Worm (Caenorhabditis elegans): ENCODE data around the gene bcl-7.
A peak's percentile ranks its signal among the peaks of the same experiment; 100 is the strongest.

Gene bcl-7

DNA sequence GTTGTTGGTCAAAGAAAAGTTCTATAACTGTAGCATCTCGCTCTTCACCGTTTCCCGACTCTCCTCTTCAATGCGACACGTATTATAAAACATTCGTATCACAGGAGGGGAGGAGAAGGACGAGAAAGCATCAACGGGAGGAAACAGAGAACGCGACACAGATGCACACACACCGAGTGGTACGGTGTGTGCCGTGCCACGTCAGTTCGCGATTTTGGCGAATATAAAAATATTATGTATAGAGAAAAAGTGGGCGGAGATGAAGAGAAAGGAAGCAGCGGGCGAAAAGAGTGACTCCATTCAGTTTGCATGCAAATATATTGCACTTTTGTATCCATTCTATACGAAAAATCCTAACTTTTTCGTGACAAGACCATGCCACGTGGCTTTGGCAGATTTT is 11.2 kb upstream of the bcl-7 start (continued):
- TF ChIP-seq dve-1 (tag; optimal IDR thresholded peaks at IDR 0.05; ENCODE audit: insufficient read depth), result peak; percentile 79
- TF ChIP-seq dmd-8 (GFP tag; IDR thresholded peaks at IDR 0.05), result no peak
- TF ChIP-seq attf-4 (tag; optimal IDR thresholded peaks at IDR 0.05), result no peak
- no peak for TF ChIP-seq nhr-41 (GFP tag; IDR thresholded peaks at IDR 0.05)
- no peak for TF ChIP-seq nhr-102 (tag; optimal IDR thresholded peaks at IDR 0.05)
- no peak for TF ChIP-seq daf-16 (GFP tag; optimal IDR thresholded peaks at IDR 0.05)
- peak; percentile 62 for TF ChIP-seq daf-16 (tag; optimal IDR thresholded peaks at IDR 0.05)
- TF ChIP-seq nhr-25 (tag; optimal IDR thresholded peaks at IDR 0.05; ENCODE audit: borderline replicate concordance, insufficient read depth), result no peak
- no peak for TF ChIP-seq lin-1 (GFP tag; IDR thresholded peaks at IDR 0.05)
- TF ChIP-seq Y105C5A.15 (GFP tag; IDR thresholded peaks at IDR 0.05), result no peak
- no peak for TF ChIP-seq madf-9 (GFP tag; conservative IDR thresholded peaks at IDR 0.05)
- no peak for TF ChIP-seq aly-2 (tag; optimal IDR thresholded peaks at IDR 0.05)
- TF ChIP-seq zip-2 (tag; optimal IDR thresholded peaks at IDR 0.05), result no peak
- 0 out of 2 replicates have a peak, but pooled peaks have one; percentile 15 for TF ChIP-seq arid-1 (GFP tag; conservative IDR thresholded peaks at IDR 0.05)
- no peak for TF ChIP-seq zfp-3 (GFP tag; conservative IDR thresholded peaks at IDR 0.05)
- TF ChIP-seq F10B5.3 (tag; optimal IDR thresholded peaks at IDR 0.05), result peak; percentile 27
- no peak for TF ChIP-seq mxl-2 (GFP tag; conservative IDR thresholded peaks at IDR 0.05)
- no peak for TF ChIP-seq nhr-6 (tag; optimal IDR thresholded peaks at IDR 0.05)
- no peak for TF ChIP-seq madf-5 (GFP tag; IDR thresholded peaks at IDR 0.05)
- no peak for TF ChIP-seq T20F7.1 (GFP tag; optimal IDR thresholded peaks at IDR 0.05)
- TF ChIP-seq unc-39 (tag; optimal IDR thresholded peaks at IDR 0.05), result no peak
- peak; percentile 13 for TF ChIP-seq mxl-3 (GFP tag; optimal IDR thresholded peaks at IDR 0.05)
- TF ChIP-seq ztf-7 (tag; optimal IDR thresholded peaks at IDR 0.05), result no peak
- TF ChIP-seq ztf-11 (tag; optimal IDR thresholded peaks at IDR 0.05), result no peak
- TF ChIP-seq gei-8 (GFP tag; optimal IDR thresholded peaks at IDR 0.05), result no peak
- TF ChIP-seq daf-8 (GFP tag; IDR thresholded peaks at IDR 0.05), result no peak
- TF ChIP-seq cey-2 (tag; optimal IDR thresholded peaks at IDR 0.05; ENCODE audit: borderline replicate concordance, insufficient read depth), result no peak
- no peak for TF ChIP-seq dmd-9 (GFP tag; IDR thresholded peaks at IDR 0.05)
- no peak for TF ChIP-seq nhr-42 (GFP tag; IDR thresholded peaks at IDR 0.05)
- no peak for TF ChIP-seq F44E2.7 (GFP tag; IDR thresholded peaks at IDR 0.05)
- TF ChIP-seq fkh-10 (GFP tag; optimal IDR thresholded peaks at IDR 0.05), result no peak
- no peak for TF ChIP-seq egl-43 (GFP tag; IDR thresholded peaks at IDR 0.05)
- peak; percentile 31 for TF ChIP-seq mep-1 (tag; optimal IDR thresholded peaks at IDR 0.05)
- no peak for TF ChIP-seq saeg-2 (GFP tag; IDR thresholded peaks at IDR 0.05)
- no peak for TF ChIP-seq spr-3 (GFP tag; optimal IDR thresholded peaks at IDR 0.05)
- TF ChIP-seq lsy-2 (tag; optimal IDR thresholded peaks at IDR 0.05), result peak in 1 of 2 experiments; percentile 9
- TF ChIP-seq dmd-6 (GFP tag; IDR thresholded peaks at IDR 0.05), result 0 out of 2 replicates have a peak, but pooled peaks have one; percentile 14
- no peak for TF ChIP-seq zfp-2 (tag; optimal IDR thresholded peaks at IDR 0.05)
- TF ChIP-seq egl-27 (tag; optimal IDR thresholded peaks at IDR 0.05), result no peak
- TF ChIP-seq snpc-4 (tag; optimal IDR thresholded peaks at IDR 0.05), result no peak
- TF ChIP-seq zag-1 (tag; optimal IDR thresholded peaks at IDR 0.05), result no peak
- TF ChIP-seq nhr-237 (tag; optimal IDR thresholded peaks at IDR 0.05), result no peak
- TF ChIP-seq mdl-1 (tag; optimal IDR thresholded peaks at IDR 0.05), result no peak
- no peak for TF ChIP-seq ceh-20 (GFP tag; IDR thresholded peaks at IDR 0.05)
- TF ChIP-seq fos-1 (tag; optimal IDR thresholded peaks at IDR 0.05), result no peak
- no peak for TF ChIP-seq lim-7 (GFP tag; IDR thresholded peaks at IDR 0.05)
- no peak for TF ChIP-seq Y75B8A.6 (GFP tag; IDR thresholded peaks at IDR 0.05)
- no peak for TF ChIP-seq nhr-111 (GFP tag; optimal IDR thresholded peaks at IDR 0.05)
- no peak for TF ChIP-seq F37D6.2 (tag; optimal IDR thresholded peaks at IDR 0.05)
- no peak for TF ChIP-seq unc-130 (GFP tag; optimal IDR thresholded peaks at IDR 0.05)
- no peak for TF ChIP-seq daf-19 (GFP tag; conservative IDR thresholded peaks at IDR 0.05)
- TF ChIP-seq aha-1 (tag), result no peak
- no peak for TF ChIP-seq ZK337.2 (GFP tag; IDR thresholded peaks at IDR 0.05)

All from whole organism, L4 larva.